Worm (Caenorhabditis elegans): ENCODE results near the gene M03F4.6.

ce11 chrX:4960910-4961680, 8.0 kb downstream of the M03F4.6 start:
- TF ChIP-seq tlf-1 (GFP tag; optimal IDR thresholded peaks at IDR 0.05) (no peak), snpc-4 (GFP tag; optimal IDR thresholded peaks at IDR 0.05) (no peak), snpc-4 (tag; optimal IDR thresholded peaks at IDR 0.05) (no peak), egl-18 (GFP tag; IDR thresholded peaks at IDR 0.05) (no peak), nfyb-1 (GFP tag; IDR thresholded peaks at IDR 0.05) (no peak), attf-5 (GFP tag; optimal IDR thresholded peaks at IDR 0.05) (no peak), him-1 (tag; optimal IDR thresholded peaks at IDR 0.05) (no peak), ama-1 (optimal IDR thresholded peaks at IDR 0.05) (no peak), ama-1 (GFP tag; optimal IDR thresholded peaks at IDR 0.05) (no peak), F55B11.4 (tag; optimal IDR thresholded peaks at IDR 0.05; ENCODE audit: borderline replicate concordance, insufficient read depth) (no peak), die-1 (tag; optimal IDR thresholded peaks at IDR 0.05) (no peak), Y53F4B.3 (GFP tag; IDR thresholded peaks at IDR 0.05) (no peak), egl-44 (GFP tag; IDR thresholded peaks at IDR 0.05) (no peak)

Measured in whole organism, young adult.